Worm (Caenorhabditis elegans): ENCODE data around the gene fat-2.
A peak's percentile ranks its signal among the peaks of the same experiment; 100 is the strongest.

Gene fat-2

ce11 chrIV:13297746-13298145 is 25.9 kb upstream of the fat-2 start, which contains the start of the genes Y67H2A.2 and micu-1:
TSS of gene Y67H2A.2 (minus strand) at chrIV:13297819.
TSS of gene micu-1 (plus strand) at chrIV:13297926.
- no peak for TF ChIP-seq ces-1 (GFP tag; optimal IDR thresholded peaks at IDR 0.05)
- peak; percentile 82 for TF ChIP-seq tbx-2 (tag; optimal IDR thresholded peaks at IDR 0.05)
- TF ChIP-seq swsn-7 (tag; optimal IDR thresholded peaks at IDR 0.05), result peak; percentile 87
- TF ChIP-seq aly-2 (tag; optimal IDR thresholded peaks at IDR 0.05), result peak; percentile 41
- TF ChIP-seq lin-14 (GFP tag; optimal IDR thresholded peaks at IDR 0.05), result peak; percentile 86
- TF ChIP-seq efl-3 (GFP tag; optimal IDR thresholded peaks at IDR 0.05), result no peak
- TF ChIP-seq unc-30 (tag; optimal IDR thresholded peaks at IDR 0.05), result no peak
- TF ChIP-seq sptf-1 (tag; optimal IDR thresholded peaks at IDR 0.05), result no peak
- no peak for TF ChIP-seq ztf-4 (tag; optimal IDR thresholded peaks at IDR 0.05)
- TF ChIP-seq nhr-71 (tag; optimal IDR thresholded peaks at IDR 0.05), result peak; percentile 90
- TF ChIP-seq ceh-82 (tag; optimal IDR thresholded peaks at IDR 0.05), result peak; percentile 63 to 79 (median 74)
- TF ChIP-seq nhr-84 (tag; optimal IDR thresholded peaks at IDR 0.05), result no peak
- TF ChIP-seq ceh-63 (GFP tag; optimal IDR thresholded peaks at IDR 0.05), result peak; percentile 36
- peak; percentile 51 for TF ChIP-seq F16B12.6 (tag; optimal IDR thresholded peaks at IDR 0.05)
- peak; percentile 76 for TF ChIP-seq C16A3.4 (tag; optimal IDR thresholded peaks at IDR 0.05)
- TF ChIP-seq ceh-8 (GFP tag; optimal IDR thresholded peaks at IDR 0.05), result peak; percentile 74
- TF ChIP-seq lin-15B (tag; optimal IDR thresholded peaks at IDR 0.05), result peak; percentile 88
- no peak for TF ChIP-seq pag-3 (tag; optimal IDR thresholded peaks at IDR 0.05; ENCODE audit: borderline replicate concordance, insufficient read depth)
- TF ChIP-seq irx-1 (tag; optimal IDR thresholded peaks at IDR 0.05), result peak; percentile 73
- no peak for TF ChIP-seq nhr-12 (tag; optimal IDR thresholded peaks at IDR 0.05)
- no peak for TF ChIP-seq egl-27 (tag; optimal IDR thresholded peaks at IDR 0.05)
- peak; percentile 81 for TF ChIP-seq nhr-20 (tag; optimal IDR thresholded peaks at IDR 0.05)
- peak; percentile 84 for TF ChIP-seq xbp-1 (tag; optimal IDR thresholded peaks at IDR 0.05)
- no peak for TF ChIP-seq mep-1 (tag; optimal IDR thresholded peaks at IDR 0.05)
- peak; percentile 18 for TF ChIP-seq hpl-2 (GFP tag; optimal IDR thresholded peaks at IDR 0.05)
- peak; percentile 70 for TF ChIP-seq isw-1 (GFP tag; IDR thresholded peaks at IDR 0.05)
- no peak for TF ChIP-seq hlh-17 (GFP tag; optimal IDR thresholded peaks at IDR 0.05; ENCODE audit: borderline replicate concordance)
- peak; percentile 64 for TF ChIP-seq jun-1 (tag; optimal IDR thresholded peaks at IDR 0.05)
- peak; percentile 63 for TF ChIP-seq nhr-77 (tag; optimal IDR thresholded peaks at IDR 0.05)
- no peak for TF ChIP-seq ceh-90 (tag; optimal IDR thresholded peaks at IDR 0.05)
- TF ChIP-seq unc-86 (tag; optimal IDR thresholded peaks at IDR 0.05), result peak; percentile 80
- no peak for TF ChIP-seq unc-62 (GFP tag; optimal IDR thresholded peaks at IDR 0.05)
- peak; percentile 37 for TF ChIP-seq pax-3 (tag; optimal IDR thresholded peaks at IDR 0.05)
- TF ChIP-seq snpc-4 (tag; optimal IDR thresholded peaks at IDR 0.05), result peak; percentile 69
- peak; percentile 54 for TF ChIP-seq zip-4 (GFP tag; optimal IDR thresholded peaks at IDR 0.05)
- peak; percentile 72 for TF ChIP-seq nhr-90 (tag; optimal IDR thresholded peaks at IDR 0.05; ENCODE audit: poor library complexity)
- no peak for TF ChIP-seq grh-1 (GFP tag; IDR thresholded peaks at IDR 0.05)
- peak; percentile 18 for TF ChIP-seq ama-1 (optimal IDR thresholded peaks at IDR 0.05)
- TF ChIP-seq rnt-1 (tag; optimal IDR thresholded peaks at IDR 0.05), result peak; percentile 89
- no peak for TF ChIP-seq tlp-1 (tag; optimal IDR thresholded peaks at IDR 0.05)
- TF ChIP-seq fos-1 (tag; optimal IDR thresholded peaks at IDR 0.05), result peak; percentile 51
- TF ChIP-seq nhr-28 (tag; optimal IDR thresholded peaks at IDR 0.05), result no peak
- TF ChIP-seq skn-1 (tag; optimal IDR thresholded peaks at IDR 0.05), result peak; percentile 62
- peak; percentile 56 for TF ChIP-seq sox-4 (tag; optimal IDR thresholded peaks at IDR 0.05)
- TF ChIP-seq ets-5 (GFP tag; IDR thresholded peaks at IDR 0.05), result no peak
- peak; percentile 42 for TF ChIP-seq unc-130 (tag; optimal IDR thresholded peaks at IDR 0.05)
- TF ChIP-seq alr-1 (tag; optimal IDR thresholded peaks at IDR 0.05; ENCODE audit: borderline replicate concordance), result no peak
- no peak for TF ChIP-seq sup-37 (GFP tag; optimal IDR thresholded peaks at IDR 0.05)
- TF ChIP-seq dpl-1 (GFP tag; optimal IDR thresholded peaks at IDR 0.05), result peak; percentile 62 to 78 (median 77)
- TF ChIP-seq nhr-85 (tag), result peak; percentile 78
- TF ChIP-seq hlh-4 (tag; optimal IDR thresholded peaks at IDR 0.05), result no peak
- peak; percentile 74 for TF ChIP-seq lin-13 (GFP tag; optimal IDR thresholded peaks at IDR 0.05)
- TF ChIP-seq C04F5.9 (tag; optimal IDR thresholded peaks at IDR 0.05), result peak; percentile 46
- peak; percentile 45 for TF ChIP-seq elt-2 (tag; optimal IDR thresholded peaks at IDR 0.05)
